Worm (Caenorhabditis elegans): Measurements from ENCODE around the gene eef-1A.1.

eef-1A.1 gene

ce11 chrIII:6947896-6948295 is 23.6 kb downstream of the eef-1A.1 start:
- TF ChIP-seq sma-9 (GFP tag; optimal IDR thresholded peaks at IDR 0.05), result no peak
- TF ChIP-seq sma-9 (tag; optimal IDR thresholded peaks at IDR 0.05), result no peak
- TF ChIP-seq ZK546.5 (tag; optimal IDR thresholded peaks at IDR 0.05), result no peak
- TF ChIP-seq C34F6.9 (tag; optimal IDR thresholded peaks at IDR 0.05), result peak; percentile 12
- peak; percentile 31 for TF ChIP-seq sem-4 (tag; optimal IDR thresholded peaks at IDR 0.05)
- TF ChIP-seq fos-1 (tag; optimal IDR thresholded peaks at IDR 0.05), result peak; percentile 17
- TF ChIP-seq F13H6.1 (tag; optimal IDR thresholded peaks at IDR 0.05), result peak; percentile 7

- peak; percentile 20 for TF ChIP-seq unc-55 (GFP tag; optimal IDR thresholded peaks at IDR 0.05)
- peak in 1 of 2 experiments; percentile 37 for TF ChIP-seq lsy-2 (tag; optimal IDR thresholded peaks at IDR 0.05)
- TF ChIP-seq skn-1 (tag; optimal IDR thresholded peaks at IDR 0.05), result no peak
- TF ChIP-seq C34F6.9 (tag; optimal IDR thresholded peaks at IDR 0.05), result peak; percentile 26
Measured at ce11 chrIII:6946382-6946781, 25.1 kb downstream of the eef-1A.1 start, which contains the start of gene let-711. Gene let-711, plus strand, starts transcription at chrIII:6946718.

DNA sequence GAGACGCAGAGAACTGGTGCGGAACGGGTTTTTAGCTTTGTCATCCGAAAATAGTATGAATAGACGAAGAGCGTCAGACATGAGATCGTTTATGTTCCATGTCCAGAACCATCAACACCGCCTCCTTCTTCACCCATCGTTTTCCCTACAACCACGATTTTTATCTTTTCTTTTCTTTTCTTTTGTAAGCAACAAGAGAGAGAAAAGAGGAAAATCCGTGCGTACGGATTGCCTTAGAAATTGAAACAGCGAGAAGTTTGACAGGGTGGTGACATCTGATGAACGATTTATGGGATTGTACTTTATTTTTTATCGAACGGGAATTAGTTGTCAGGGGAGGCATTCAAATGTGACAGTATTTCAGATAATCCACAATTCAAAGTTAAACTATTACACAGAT is 25.8 kb downstream of the eef-1A.1 start, which contains the start of gene abu-13:
Gene abu-13 (minus strand): TSS at position 152 of the 400 bp plus-strand sequence.
- TF ChIP-seq sem-4 (tag; optimal IDR thresholded peaks at IDR 0.05) (peak; percentile 7), nhr-21 (tag; optimal IDR thresholded peaks at IDR 0.05) (peak; percentile 30), mbf-1 (tag; optimal IDR thresholded peaks at IDR 0.05) (no peak), ama-1 (optimal IDR thresholded peaks at IDR 0.05) (no peak), nhr-25 (tag; optimal IDR thresholded peaks at IDR 0.05) (no peak), crh-2 (tag; optimal IDR thresholded peaks at IDR 0.05) (no peak), lin-11 (tag; optimal IDR thresholded peaks at IDR 0.05) (no peak), nhr-129 (tag; optimal IDR thresholded peaks at IDR 0.05) (no peak), R02D3.7 (tag; optimal IDR thresholded peaks at IDR 0.05) (no peak)

ce11 chrIII:6945319-6945718 is 26.2 kb downstream of the eef-1A.1 start:
- TF ChIP-seq blmp-1 (tag; optimal IDR thresholded peaks at IDR 0.05; ENCODE audit: insufficient read depth) (no peak), F13H6.1 (tag; optimal IDR thresholded peaks at IDR 0.05) (no peak), ama-1 (optimal IDR thresholded peaks at IDR 0.05) (no peak), aly-2 (tag; optimal IDR thresholded peaks at IDR 0.05) (no peak), ztf-4 (tag; optimal IDR thresholded peaks at IDR 0.05) (no peak), mab-5 (tag; optimal IDR thresholded peaks at IDR 0.05) (no peak), mbf-1 (tag; optimal IDR thresholded peaks at IDR 0.05) (no peak), unc-39 (tag; optimal IDR thresholded peaks at IDR 0.05) (no peak)

DNA sequence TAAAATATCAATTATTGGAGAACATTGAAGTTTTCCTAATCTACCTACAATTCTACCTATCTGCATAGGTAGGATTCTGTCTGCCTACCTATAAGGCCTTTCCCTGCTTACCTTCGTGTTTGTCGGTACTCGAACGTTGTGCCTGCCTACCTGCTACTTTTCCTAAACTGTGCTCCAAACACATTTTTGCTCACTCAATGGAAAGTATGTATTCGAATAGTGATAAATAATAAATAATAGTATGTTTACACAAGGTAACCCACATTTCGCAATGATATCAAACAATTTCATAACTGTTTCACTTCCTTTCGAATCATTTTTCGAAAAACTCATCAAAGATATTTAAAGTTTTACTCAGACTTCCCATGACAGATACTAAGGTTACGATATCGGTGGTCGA is 32.0 kb downstream of the eef-1A.1 start, which contains the start of gene F57B9.3:
Gene F57B9.3 (plus strand): TSS at position 301 of the 400 bp plus-strand sequence.
- no peak for TF ChIP-seq unc-55 (GFP tag; optimal IDR thresholded peaks at IDR 0.05)
- no peak for TF ChIP-seq egl-27 (tag; optimal IDR thresholded peaks at IDR 0.05)
- no peak for TF ChIP-seq skn-1 (tag; optimal IDR thresholded peaks at IDR 0.05)
- no peak for TF ChIP-seq snpc-4 (tag; optimal IDR thresholded peaks at IDR 0.05)
- TF ChIP-seq nhr-77 (tag; optimal IDR thresholded peaks at IDR 0.05), result no peak
- TF ChIP-seq peb-1 (tag; optimal IDR thresholded peaks at IDR 0.05), result no peak
- TF ChIP-seq blmp-1 (tag; optimal IDR thresholded peaks at IDR 0.05; ENCODE audit: insufficient read depth), result no peak
- no peak for TF ChIP-seq ama-1 (optimal IDR thresholded peaks at IDR 0.05)
- TF ChIP-seq fos-1 (tag; optimal IDR thresholded peaks at IDR 0.05), result no peak
- TF ChIP-seq mab-5 (tag; optimal IDR thresholded peaks at IDR 0.05), result no peak
- no peak for TF ChIP-seq sma-3 (GFP tag; optimal IDR thresholded peaks at IDR 0.05)
- TF ChIP-seq nhr-6 (tag; optimal IDR thresholded peaks at IDR 0.05), result no peak
- TF ChIP-seq lin-39 (tag; optimal IDR thresholded peaks at IDR 0.05), result no peak
- no peak for TF ChIP-seq ceh-16 (tag; optimal IDR thresholded peaks at IDR 0.05)
- no peak for TF ChIP-seq sem-4 (tag; optimal IDR thresholded peaks at IDR 0.05)
- no peak for TF ChIP-seq ztf-4 (tag; optimal IDR thresholded peaks at IDR 0.05)
- TF ChIP-seq F13H6.1 (tag; optimal IDR thresholded peaks at IDR 0.05), result no peak
- TF ChIP-seq mdl-1 (tag; optimal IDR thresholded peaks at IDR 0.05), result no peak
- no peak for TF ChIP-seq gmeb-1 (tag; optimal IDR thresholded peaks at IDR 0.05)
- no peak for TF ChIP-seq mbf-1 (tag; optimal IDR thresholded peaks at IDR 0.05)
